Worm (Caenorhabditis elegans): ENCODE results near the gene F36H9.10.

DNA sequence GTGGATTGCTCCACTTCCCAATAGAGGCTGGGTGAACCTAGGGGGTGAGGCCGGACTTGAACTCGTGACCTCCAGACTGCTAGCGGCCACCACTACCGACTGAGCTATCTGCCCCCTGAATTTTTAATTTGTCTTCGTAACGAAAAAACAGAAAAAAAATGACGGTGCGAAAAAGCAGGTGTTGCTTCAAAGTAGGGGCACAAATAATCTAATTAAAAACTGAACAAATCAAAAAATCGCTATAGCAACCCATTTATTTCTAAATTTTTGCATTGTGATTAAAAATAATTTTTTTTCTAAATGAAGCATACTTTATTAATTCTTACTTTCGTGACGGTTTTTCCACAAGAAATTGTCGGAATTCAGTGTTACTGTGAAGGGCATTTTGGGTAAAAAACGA is at the start of gene F36H9.10:
- TF ChIP-seq ama-1 (optimal IDR thresholded peaks at IDR 0.05) (no peak), scrt-1 (GFP tag; IDR thresholded peaks at IDR 0.05) (no peak), tbx-37 (GFP tag; conservative IDR thresholded peaks at IDR 0.05) (no peak), ets-7 (tag; optimal IDR thresholded peaks at IDR 0.05) (no peak), flt-1 (GFP tag; IDR thresholded peaks at IDR 0.05) (no peak)

Data from whole organism, early embryonic.